Fruit fly (Drosophila melanogaster): ENCODE measurements around the gene CG33257.

The CG33257 gene

DNA sequence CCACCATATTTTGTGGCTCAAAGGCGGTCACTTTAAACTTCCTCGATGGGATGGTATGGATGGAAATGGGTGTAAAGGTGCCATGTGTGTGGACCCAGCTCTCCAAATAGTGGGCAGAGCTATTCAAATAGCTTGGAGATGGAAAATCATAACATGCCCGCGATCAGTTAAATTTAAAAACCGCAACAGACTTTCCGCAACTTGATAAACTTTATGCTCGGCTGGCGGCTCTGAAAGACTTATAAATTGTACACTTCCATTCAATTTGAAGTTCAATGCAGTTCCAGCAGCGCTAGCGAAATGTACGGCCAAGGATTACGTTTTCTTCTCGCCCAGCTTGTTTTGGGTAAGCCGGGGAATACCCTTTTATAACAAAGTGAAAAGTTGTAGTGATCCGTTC, at the start of gene CG33257:
Gene CG33257 (plus strand): TSS at position 301 of the 400 bp plus-strand sequence.
- TF ChIP-seq psq (optimal IDR thresholded peaks at IDR 0.05) = no peak
- TF ChIP-seq h (optimal IDR thresholded peaks at IDR 0.05) = no peak
- no peak for TF ChIP-seq insv (optimal IDR thresholded peaks at IDR 0.05)
- no peak for TF ChIP-seq Myc (optimal IDR thresholded peaks at IDR 0.05)
- no peak for TF ChIP-seq Sin3A (optimal IDR thresholded peaks at IDR 0.05)
- no peak for TF ChIP-seq ttk (optimal IDR thresholded peaks at IDR 0.05)

DNA sequence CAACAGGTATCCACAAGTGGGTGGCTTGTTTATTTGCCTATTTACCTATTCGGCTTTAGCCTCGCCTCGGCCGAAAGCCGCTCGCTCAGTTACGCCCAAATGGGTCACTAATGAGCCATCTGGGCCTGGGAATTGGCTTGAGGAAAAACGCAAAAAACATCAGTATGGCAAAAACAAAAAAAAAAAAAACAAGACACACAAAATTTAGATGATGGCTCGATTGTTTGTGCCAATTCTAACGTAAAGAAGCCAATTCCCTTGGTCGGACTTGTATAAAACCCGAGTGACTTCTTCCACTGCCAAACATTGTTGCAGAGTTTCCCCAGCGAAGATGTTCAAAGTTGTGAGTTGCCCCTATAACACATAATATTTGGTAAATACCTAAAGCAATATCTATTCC, 45.0 kb upstream of the CG33257 start, which contains the start of gene CG4982:
Gene CG4982 (plus strand): TSS at position 301 of the 400 bp plus-strand sequence.
- TF ChIP-seq h (optimal IDR thresholded peaks at IDR 0.05) = no peak
- TF ChIP-seq ttk (optimal IDR thresholded peaks at IDR 0.05) = no peak
- no peak for TF ChIP-seq insv (optimal IDR thresholded peaks at IDR 0.05)
- no peak for TF ChIP-seq Myc (optimal IDR thresholded peaks at IDR 0.05)
- TF ChIP-seq psq (optimal IDR thresholded peaks at IDR 0.05) = no peak
- TF ChIP-seq Sin3A (optimal IDR thresholded peaks at IDR 0.05) = no peak

- TF ChIP-seq Myc (optimal IDR thresholded peaks at IDR 0.05) (no peak), h (optimal IDR thresholded peaks at IDR 0.05) (no peak), Sin3A (optimal IDR thresholded peaks at IDR 0.05) (no peak), insv (optimal IDR thresholded peaks at IDR 0.05) (no peak), psq (optimal IDR thresholded peaks at IDR 0.05) (no peak), ttk (optimal IDR thresholded peaks at IDR 0.05) (no peak)
Measured at dm6 chr3L:16303078-16303477, 43.0 kb upstream of the CG33257 start, which contains the start of gene CG13044. Gene CG13044, minus strand, starts transcription at chr3L:16303178.

DNA sequence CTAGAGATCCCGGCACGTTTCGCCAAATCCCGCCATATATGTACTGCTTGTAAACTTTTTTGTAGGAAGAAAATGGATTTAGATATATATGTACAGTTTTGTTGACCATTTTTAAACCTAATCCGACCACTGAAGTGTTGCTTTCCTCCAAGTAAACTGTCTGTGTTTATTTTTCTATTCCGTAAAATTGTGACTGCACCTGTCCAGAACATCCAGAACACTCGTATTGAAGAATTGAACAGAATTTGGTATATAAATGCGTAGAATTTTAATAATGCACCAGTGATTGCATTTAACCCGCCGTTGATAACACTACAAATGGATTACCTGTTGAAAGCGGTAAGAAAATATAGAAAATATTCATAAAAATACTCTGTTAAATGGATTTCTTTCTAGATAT, 42.1 kb upstream of the CG33257 start, which contains the start of gene CG43249:
Gene CG43249 (plus strand): TSS at position 301 of the 400 bp plus-strand sequence.
- TF ChIP-seq psq (optimal IDR thresholded peaks at IDR 0.05) (no peak), ttk (optimal IDR thresholded peaks at IDR 0.05) (no peak), h (optimal IDR thresholded peaks at IDR 0.05) (no peak), Sin3A (optimal IDR thresholded peaks at IDR 0.05) (no peak), insv (optimal IDR thresholded peaks at IDR 0.05) (no peak)

- TF ChIP-seq ttk (optimal IDR thresholded peaks at IDR 0.05) = no peak
- TF ChIP-seq Sin3A (optimal IDR thresholded peaks at IDR 0.05) = no peak
- TF ChIP-seq psq (optimal IDR thresholded peaks at IDR 0.05) = no peak
- no peak for TF ChIP-seq insv (optimal IDR thresholded peaks at IDR 0.05)
- no peak for TF ChIP-seq Myc (optimal IDR thresholded peaks at IDR 0.05)
- no peak for TF ChIP-seq h (optimal IDR thresholded peaks at IDR 0.05)
Measured at dm6 chr3L:16305820-16306650, 40.1 kb upstream of the CG33257 start, which contains the start of the genes CG13043 and CG13063. Gene CG13043, minus strand, starts transcription at chr3L:16305870. Gene CG13063, plus strand, starts transcription at chr3L:16306600.

DNA sequence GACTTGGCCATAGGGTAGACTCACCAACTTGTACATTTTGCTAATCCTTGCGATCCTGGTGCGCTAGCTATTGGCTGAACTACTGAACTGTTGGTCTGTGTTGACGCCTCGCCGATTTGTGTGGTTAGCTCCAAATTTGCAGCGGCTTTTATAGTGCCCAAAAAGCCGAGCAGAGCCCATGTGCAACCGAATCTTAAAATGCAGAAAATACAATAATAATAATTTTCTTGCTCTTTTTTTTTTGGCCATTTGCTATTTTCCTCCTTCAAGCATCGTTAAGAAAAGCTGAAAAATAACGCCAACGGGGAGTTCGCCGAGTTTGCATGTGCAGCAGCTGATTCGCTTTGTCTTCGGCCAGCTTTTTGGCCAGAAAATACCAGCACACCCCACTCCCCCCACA, 37.7 kb upstream of the CG33257 start, which contains the start of gene CG13042:
Gene CG13042 (minus strand): TSS at position 101 of the 400 bp plus-strand sequence.
- TF ChIP-seq h (optimal IDR thresholded peaks at IDR 0.05) (no peak), Myc (optimal IDR thresholded peaks at IDR 0.05) (no peak), Sin3A (optimal IDR thresholded peaks at IDR 0.05) (no peak), ttk (optimal IDR thresholded peaks at IDR 0.05) (no peak), insv (optimal IDR thresholded peaks at IDR 0.05) (no peak), psq (optimal IDR thresholded peaks at IDR 0.05) (no peak)

DNA sequence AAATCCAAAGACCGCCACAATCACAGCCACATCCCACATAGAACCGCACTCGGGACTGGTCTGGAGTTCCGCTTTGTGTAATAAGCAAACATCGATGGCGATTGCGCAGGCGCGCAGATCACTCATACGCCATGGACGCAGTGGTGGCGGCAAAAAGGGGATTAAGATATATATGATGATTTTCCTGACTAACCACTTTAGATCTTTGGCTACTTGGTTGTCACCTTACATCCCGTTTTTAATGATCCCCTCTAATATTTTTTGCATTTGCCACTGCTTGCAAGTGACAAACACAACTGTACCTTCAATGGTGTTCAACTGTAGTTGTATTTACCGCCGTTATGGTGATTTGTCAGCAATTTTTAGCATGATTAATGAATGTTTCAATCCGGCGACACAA, 36.2 kb upstream of the CG33257 start:
- TF ChIP-seq h (optimal IDR thresholded peaks at IDR 0.05) (no peak), ttk (optimal IDR thresholded peaks at IDR 0.05) (no peak), Sin3A (optimal IDR thresholded peaks at IDR 0.05) (no peak), Myc (optimal IDR thresholded peaks at IDR 0.05) (no peak), insv (optimal IDR thresholded peaks at IDR 0.05) (no peak), psq (optimal IDR thresholded peaks at IDR 0.05) (no peak)

- TF ChIP-seq Myc (optimal IDR thresholded peaks at IDR 0.05) (no peak), Sin3A (optimal IDR thresholded peaks at IDR 0.05) (no peak), psq (optimal IDR thresholded peaks at IDR 0.05) (no peak), ttk (optimal IDR thresholded peaks at IDR 0.05) (no peak), insv (optimal IDR thresholded peaks at IDR 0.05) (no peak), h (optimal IDR thresholded peaks at IDR 0.05) (no peak)
Measured at dm6 chr3L:16313985-16314384, 32.1 kb upstream of the CG33257 start, which contains the start of gene CG13062. Gene CG13062, plus strand, starts transcription at chr3L:16314285.

DNA sequence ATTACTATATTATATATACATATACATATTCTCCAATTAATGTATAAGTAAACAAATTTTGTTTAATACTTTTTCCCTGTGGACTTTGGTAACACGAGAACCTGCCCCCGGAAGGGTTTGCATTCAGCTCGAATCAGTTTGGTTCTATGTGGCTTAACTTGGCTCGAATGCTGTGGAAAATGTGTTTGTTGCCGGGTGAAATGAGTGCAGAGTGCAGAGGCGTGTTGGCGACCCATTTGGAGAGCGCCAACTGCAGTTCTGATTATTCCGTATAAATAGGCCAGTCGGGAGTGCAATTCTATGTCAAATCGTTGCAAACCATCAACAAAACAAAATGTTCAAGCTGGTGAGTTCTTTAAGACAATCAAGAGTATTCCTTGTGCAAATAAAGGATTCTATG, 28.4 kb upstream of the CG33257 start, which contains the start of gene Nplp3:
Gene Nplp3 (plus strand): TSS at position 301 of the 400 bp plus-strand sequence.
- no peak for TF ChIP-seq insv (optimal IDR thresholded peaks at IDR 0.05)
- TF ChIP-seq psq (optimal IDR thresholded peaks at IDR 0.05) = no peak
- TF ChIP-seq ttk (optimal IDR thresholded peaks at IDR 0.05) = no peak
- no peak for TF ChIP-seq Sin3A (optimal IDR thresholded peaks at IDR 0.05)

- no peak for TF ChIP-seq h (optimal IDR thresholded peaks at IDR 0.05)
- no peak for TF ChIP-seq Sin3A (optimal IDR thresholded peaks at IDR 0.05)
- no peak for TF ChIP-seq psq (optimal IDR thresholded peaks at IDR 0.05)
- no peak for TF ChIP-seq insv (optimal IDR thresholded peaks at IDR 0.05)
- no peak for TF ChIP-seq Myc (optimal IDR thresholded peaks at IDR 0.05)
- no peak for TF ChIP-seq ttk (optimal IDR thresholded peaks at IDR 0.05)
Measured at dm6 chr3L:16319399-16319906, 26.7 kb upstream of the CG33257 start, which contains the start of the genes CG13041 and CG13060. Gene CG13041, minus strand, starts transcription at chr3L:16319526. Gene CG13060, plus strand, starts transcription at chr3L:16319856.

DNA sequence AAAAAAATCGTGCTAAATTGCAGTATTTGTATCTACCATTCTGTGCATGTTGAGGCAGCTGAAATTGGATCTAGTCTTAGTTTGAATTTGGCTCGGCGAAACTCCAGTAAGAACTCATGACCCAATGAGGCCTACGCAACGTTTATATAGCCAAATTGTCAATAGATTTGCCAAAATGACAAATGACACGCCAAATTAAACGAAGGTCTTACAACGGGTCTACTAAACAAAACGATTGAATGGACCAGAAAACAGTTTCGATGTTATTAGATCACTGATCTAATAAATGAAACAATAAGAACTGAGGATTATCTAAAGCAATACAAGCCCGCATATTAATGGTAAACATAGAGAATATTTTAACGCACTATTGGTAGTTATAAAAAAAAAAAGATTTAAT, 25.0 kb upstream of the CG33257 start, which contains the start of gene CG42718:
Gene CG42718 (minus strand): TSS at position 101 of the 400 bp plus-strand sequence.
- TF ChIP-seq h (optimal IDR thresholded peaks at IDR 0.05) = no peak
- no peak for TF ChIP-seq ttk (optimal IDR thresholded peaks at IDR 0.05)

dm6 chr3L:16323372-16323771, 22.8 kb upstream of the CG33257 start, which contains the start of gene CG13059:
Gene CG13059, plus strand, starts transcription at chr3L:16323672.
- no peak for TF ChIP-seq Myc (optimal IDR thresholded peaks at IDR 0.05)
- no peak for TF ChIP-seq psq (optimal IDR thresholded peaks at IDR 0.05)
- TF ChIP-seq h (optimal IDR thresholded peaks at IDR 0.05) = no peak
- no peak for TF ChIP-seq insv (optimal IDR thresholded peaks at IDR 0.05)
- no peak for TF ChIP-seq Sin3A (optimal IDR thresholded peaks at IDR 0.05)
- no peak for TF ChIP-seq ttk (optimal IDR thresholded peaks at IDR 0.05)
